Fruit fly (Drosophila melanogaster) whole organism, adult: ENCODE data around the gene CG7824.

ENCODE experiments used
- CG12768 ChIP-seq: fragments of 200-800 bp; sonication (Bioruptor generic); optimal IDR thresholded peaks from 2 replicates; lab custom pipeline; 2017; ENCODE audit warnings: missing biosample characterization, missing genetic modification characterization, mild to moderate bottlenecking, moderate library complexity, missing genetic modification reagents
- CG5204 ChIP-seq: fragments of 200-800 bp; sonication (Bioruptor generic); optimal IDR thresholded peaks from 2 replicates; lab custom pipeline; 2016; ENCODE audit warnings: missing biosample characterization, missing genetic modification characterization
- CG7045 ChIP-seq: fragments of 200-800 bp; sonication (Bioruptor generic); optimal IDR thresholded peaks from 2 replicates; lab custom pipeline; 2017; ENCODE audit warnings: missing biosample characterization, mild to moderate bottlenecking, missing genetic modification characterization
- Crg-1 ChIP-seq: fragments of 200-800 bp; sonication (Bioruptor generic); optimal IDR thresholded peaks from 2 replicates; lab custom pipeline; 2016; ENCODE audit warnings: missing biosample characterization, missing genetic modification characterization
- Mnt ChIP-seq: fragments of 200-800 bp; sonication (Bioruptor generic); optimal IDR thresholded peaks from 2 replicates; lab custom pipeline; 2016; ENCODE audit warnings: missing biosample characterization, mild to moderate bottlenecking, missing genetic modification characterization
- cic ChIP-seq: fragments of 200-800 bp; sonication (Bioruptor generic); optimal IDR thresholded peaks from 2 replicates; lab custom pipeline; 2017; ENCODE audit warnings: missing biosample characterization, mild to moderate bottlenecking, missing genetic modification characterization, moderate library complexity
- cnc ChIP-seq, 2 experiments: fragments of >200 bp; optimal IDR thresholded peaks; 2 replicates each; lab custom pipeline; 2017
- ovo ChIP-seq: fragments of 200-800 bp; sonication (Bioruptor generic); optimal IDR thresholded peaks from 2 replicates; lab custom pipeline; 2016; ENCODE audit warnings: missing biosample characterization, missing genetic modification characterization

dm6 chr3R:29880306-29880705, 21.6 kb upstream of the CG7824 start:
- TF ChIP-seq CG5204 (no peak), ovo (GFP tag; lab: Kevin White, UChicago) (no peak), cnc (optimal IDR thresholded peaks at IDR 0.05; lab: Kevin White, UChicago) (no peak), CG7045 (GFP tag; lab: Kevin White, UChicago) (no peak), cic (no peak), CG12768 (GFP tag; lab: Kevin White, UChicago) (no peak), Mnt (no peak), Crg-1 (no peak)
